Fruit fly (Drosophila melanogaster) whole organism, prepupa: ENCODE data around the gene Cul3.

ENCODE experiments used
- Blimp-1 ChIP-seq: fragments of 200-800 bp; sonication (Bioruptor generic); optimal IDR thresholded peaks from 3 replicates; lab custom pipeline; 2017; ENCODE audit warnings: missing biosample characterization, missing genetic modification characterization, mild to moderate bottlenecking, moderate library complexity, missing genetic modification reagents
- CG11294 ChIP-seq: fragments of 200-800 bp; sonication (Bioruptor generic); IDR thresholded peaks from 2 replicates; pipeline ENCODE4 v1.3.6; 2022; ENCODE audit warnings: missing biosample characterization, missing genetic modification characterization
- CG11762 ChIP-seq: fragments of 200-800 bp; sonication (Bioruptor generic); optimal IDR thresholded peaks from 3 replicates; lab custom pipeline; 2016; ENCODE audit warnings: missing biosample characterization, missing genetic modification characterization; ENCODE audit not compliant: insufficient read depth
- CG11902 ChIP-seq: fragments of 200-800 bp; sonication (Bioruptor generic); optimal IDR thresholded peaks from 3 replicates; lab custom pipeline; 2016; ENCODE audit warnings: missing biosample characterization, missing genetic modification characterization
- CG15336 ChIP-seq: fragments of 200-800 bp; sonication (Bioruptor generic); IDR thresholded peaks from 2 replicates; pipeline ENCODE4 v1.3.6; 2022; ENCODE audit warnings: missing biosample characterization, missing genetic modification characterization
- CG16779 ChIP-seq: fragments of 200-800 bp; sonication (Bioruptor generic); optimal IDR thresholded peaks from 3 replicates; lab custom pipeline; 2017; ENCODE audit warnings: missing biosample characterization, mild to moderate bottlenecking, missing genetic modification characterization
- CG3032 ChIP-seq: fragments of 200-800 bp; optimal IDR thresholded peaks from 2 replicates; lab custom pipeline; 2019; ENCODE audit warnings: missing biosample characterization, mild to moderate bottlenecking, missing genetic modification characterization, moderate library complexity
- CG3919 ChIP-seq: fragments of 200-800 bp; sonication (Bioruptor generic); optimal IDR thresholded peaks from 3 replicates; lab custom pipeline; 2016; ENCODE audit warnings: missing biosample characterization, missing genetic modification characterization
- CG4318 ChIP-seq: fragments of 200-800 bp; sonication (Bioruptor generic); optimal IDR thresholded peaks from 3 replicates; lab custom pipeline; 2017; ENCODE audit warnings: missing biosample characterization, mild to moderate bottlenecking, missing genetic modification characterization
- CG6276 ChIP-seq: fragments of 200-800 bp; sonication (Bioruptor generic); optimal IDR thresholded peaks from 2 replicates; lab custom pipeline; 2017; ENCODE audit warnings: missing biosample characterization, mild to moderate bottlenecking, missing genetic modification characterization
- CG8119 ChIP-seq: fragments of 200-800 bp; sonication (Bioruptor generic); IDR thresholded peaks from 3 replicates; pipeline ENCODE4 v1.3.6; 2022; ENCODE audit warnings: missing biosample characterization, missing genetic modification characterization
- CG8319 ChIP-seq: fragments of 200-800 bp; sonication (Bioruptor generic); optimal IDR thresholded peaks from 3 replicates; lab custom pipeline; 2016; ENCODE audit warnings: missing biosample characterization, missing genetic modification characterization
- CG8632 ChIP-seq: fragments of 200-800 bp; sonication (Bioruptor generic); optimal IDR thresholded peaks from 3 replicates; lab custom pipeline; 2016; ENCODE audit warnings: missing biosample characterization, missing genetic modification characterization
- Eip78C ChIP-seq: fragments of 200-800 bp; sonication (Bioruptor generic); peaks from one replicate; lab custom pipeline; 2016; ENCODE audit warnings: missing biosample characterization, missing genetic modification characterization
- Eip93F ChIP-seq: fragments of 200-800 bp; sonication (Bioruptor generic); optimal IDR thresholded peaks from 2 replicates; lab custom pipeline; 2016; ENCODE audit warnings: missing biosample characterization, mild to moderate bottlenecking, missing genetic modification characterization
- Hr38 ChIP-seq: sonication (Bioruptor generic); optimal IDR thresholded peaks from 2 replicates; lab custom pipeline; 2016; ENCODE audit warnings: missing biosample characterization, missing genetic modification characterization
- Hr39 ChIP-seq: fragments of 200-800 bp; sonication (Bioruptor generic); optimal IDR thresholded peaks from 2 replicates; lab custom pipeline; 2016; ENCODE audit warnings: missing biosample characterization, missing genetic modification characterization
- Lpt ChIP-seq: fragments of 200-800 bp; sonication (Bioruptor generic); optimal IDR thresholded peaks from 3 replicates; lab custom pipeline; 2016; ENCODE audit warnings: missing biosample characterization, missing genetic modification characterization
- OdsH ChIP-seq: fragments of 200-800 bp; sonication (Bioruptor generic); optimal IDR thresholded peaks from 3 replicates; lab custom pipeline; 2016; ENCODE audit warnings: missing biosample characterization, missing genetic modification characterization
- Smox ChIP-seq: fragments of 200-800 bp; sonication (Bioruptor generic); optimal IDR thresholded peaks from 3 replicates; lab custom pipeline; 2016; ENCODE audit warnings: missing biosample characterization, missing genetic modification characterization
- Sox14 ChIP-seq: fragments of 200-800 bp; sonication (Bioruptor generic); optimal IDR thresholded peaks from 3 replicates; lab custom pipeline; 2016; ENCODE audit warnings: missing biosample characterization, missing genetic modification characterization
- achi ChIP-seq: fragments of 200-800 bp; sonication (Bioruptor generic); optimal IDR thresholded peaks from 3 replicates; lab custom pipeline; 2016; ENCODE audit warnings: missing biosample characterization, missing genetic modification characterization
- cyc ChIP-seq: fragments of 200-800 bp; sonication (Bioruptor generic); optimal IDR thresholded peaks from 3 replicates; lab custom pipeline; 2016; ENCODE audit warnings: missing biosample characterization, missing genetic modification characterization
- dac ChIP-seq: fragments of 200-800 bp; sonication (Bioruptor generic); optimal IDR thresholded peaks from 2 replicates; lab custom pipeline; 2017; ENCODE audit warnings: missing biosample characterization, mild to moderate bottlenecking, missing genetic modification characterization
- esn ChIP-seq: fragments of 200-800 bp; sonication (Bioruptor generic); optimal IDR thresholded peaks from 2 replicates; lab custom pipeline; 2016; ENCODE audit warnings: missing biosample characterization, mild to moderate bottlenecking, missing genetic modification characterization, moderate library complexity
- fd59A ChIP-seq: fragments of 200-800 bp; sonication (Bioruptor generic); optimal IDR thresholded peaks from 2 replicates; lab custom pipeline; 2017; ENCODE audit warnings: missing biosample characterization, mild to moderate bottlenecking, missing genetic modification characterization, missing genetic modification reagents
- fkh ChIP-seq: fragments of 200-800 bp; sonication (Bioruptor generic); optimal IDR thresholded peaks from 3 replicates; lab custom pipeline; 2017; ENCODE audit warnings: missing biosample characterization, mild to moderate bottlenecking, missing genetic modification characterization, moderate library complexity
- lz ChIP-seq: fragments of 200-800 bp; sonication (Bioruptor generic); optimal IDR thresholded peaks from 3 replicates; lab custom pipeline; 2016; ENCODE audit warnings: missing biosample characterization, missing genetic modification characterization
- net ChIP-seq: fragments of 200-800 bp; sonication (Bioruptor generic); optimal IDR thresholded peaks from 3 replicates; lab custom pipeline; 2016; ENCODE audit warnings: missing biosample characterization, missing genetic modification characterization
- salr ChIP-seq, 2 experiments: fragments of 200-800 bp; sonication (Bioruptor generic); optimal IDR thresholded peaks; 3 replicates each; lab custom pipeline; 2016 to 2018; ENCODE audit warnings: missing biosample characterization in 2 of 2, missing genetic modification characterization in 2 of 2, mild to moderate bottlenecking in 1 of 2
- ss ChIP-seq, 2 experiments: fragments of 200-800 bp; sonication (Bioruptor generic); optimal IDR thresholded peaks; 2 replicates in 1 of 2; 3 replicates in 1 of 2; lab custom pipeline; 2017 to 2018; ENCODE audit warnings: mild to moderate bottlenecking in 2 of 2, missing biosample characterization in 2 of 2, missing genetic modification characterization in 2 of 2, moderate library complexity in 1 of 2
- svp ChIP-seq: fragments of 200-800 bp; sonication (Bioruptor generic); peaks from one replicate; lab custom pipeline; 2016; ENCODE audit warnings: missing biosample characterization, missing genetic modification characterization
- topi ChIP-seq: fragments of 200-800 bp; sonication (Bioruptor generic); optimal IDR thresholded peaks from 3 replicates; lab custom pipeline; 2016; ENCODE audit warnings: missing biosample characterization, missing genetic modification characterization
- vri ChIP-seq: fragments of 200-800 bp; sonication (Bioruptor generic); optimal IDR thresholded peaks from 3 replicates; lab custom pipeline; 2016; ENCODE audit warnings: missing biosample characterization, mild to moderate bottlenecking, missing genetic modification characterization

The Cul3 gene

dm6 chr2L:15321408-15321807 is 49.6 kb upstream of the Cul3 start (continued):
- TF ChIP-seq CG15336 (GFP tag; lab: Robert Waterston, UW): peak; percentile 69

DNA sequence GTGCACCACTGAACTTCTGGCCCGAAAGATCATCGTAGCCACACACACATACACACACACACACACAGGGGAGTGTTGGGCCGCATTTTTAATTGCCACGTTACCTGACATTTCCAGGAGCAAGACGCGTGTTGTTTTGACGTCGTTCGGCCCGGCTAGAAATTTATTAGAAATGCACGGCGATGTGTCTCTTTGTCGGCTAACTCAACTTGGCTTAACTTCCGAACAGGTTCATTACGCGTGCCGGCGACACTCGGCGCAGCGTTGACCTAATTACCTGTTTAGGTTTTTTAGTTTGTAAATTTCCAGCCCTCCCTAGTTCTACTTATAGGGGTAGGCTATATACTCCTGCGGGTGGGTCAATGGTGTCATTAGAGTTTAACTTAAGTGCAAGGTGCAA is 48.0 kb upstream of the Cul3 start:
- TF ChIP-seq net (GFP tag; lab: Kevin White, UChicago) (no peak), CG16779 (tag; lab: Kevin White, UChicago) (no peak), esn (GFP tag; lab: Kevin White, UChicago) (no peak), CG8632 (GFP tag; lab: Kevin White, UChicago) (no peak), achi (GFP tag; lab: Kevin White, UChicago) (no peak), fkh (GFP tag; lab: Kevin White, UChicago) (no peak), ss (GFP tag; optimal IDR thresholded peaks at IDR 0.05; lab: Kevin White, UChicago) (no peak), topi (GFP tag; lab: Kevin White, UChicago) (no peak), OdsH (GFP tag; lab: Kevin White, UChicago) (no peak), Eip78C (no peak)
- TF ChIP-seq, all 60 proteins: peak for 0

DNA sequence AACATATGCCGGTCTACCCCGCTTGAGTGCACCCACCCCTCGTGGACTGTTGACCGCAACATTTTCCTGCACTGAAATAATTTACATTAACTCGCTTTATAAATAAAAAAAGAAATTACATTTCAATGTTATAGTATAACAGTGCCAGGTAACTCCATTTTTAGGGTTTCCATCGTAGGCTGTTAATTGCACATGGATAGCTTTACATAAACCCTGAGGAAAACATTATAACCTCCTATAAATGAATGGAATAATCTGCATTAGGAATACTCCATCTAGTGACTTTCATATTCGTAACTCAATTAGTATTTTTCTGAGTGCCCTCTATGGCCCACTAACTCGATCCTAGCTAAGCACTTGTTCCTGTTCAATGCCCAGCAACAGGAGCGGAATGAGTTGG is 47.4 kb upstream of the Cul3 start:
- TF ChIP-seq topi (GFP tag; lab: Kevin White, UChicago) (no peak), fd59A (GFP tag; lab: Kevin White, UChicago) (no peak), Lpt (GFP tag; lab: Kevin White, UChicago) (no peak), CG11902 (GFP tag; lab: Kevin White, UChicago) (no peak), Eip93F (no peak), CG8319 (GFP tag; lab: Kevin White, UChicago) (no peak), Sox14 (GFP tag; lab: Kevin White, UChicago) (no peak), CG6276 (no peak), svp (GFP tag; lab: Kevin White, UChicago) (no peak), CG11762 (GFP tag; lab: Kevin White, UChicago) (no peak), salr (GFP tag; optimal IDR thresholded peaks at IDR 0.05; lab: Kevin White, UChicago) (no peak), Hr38 (GFP tag; lab: Kevin White, UChicago) (no peak), ss (GFP tag; optimal IDR thresholded peaks at IDR 0.05; lab: Kevin White, UChicago) (no peak), net (GFP tag; lab: Kevin White, UChicago) (no peak), vri (GFP tag; lab: Kevin White, UChicago) (no peak), dac (no peak), CG3032 (tag; lab: Kevin White, UChicago) (no peak), CG4318 (GFP tag; lab: Kevin White, UChicago) (no peak), achi (GFP tag; lab: Kevin White, UChicago) (no peak)

DNA sequence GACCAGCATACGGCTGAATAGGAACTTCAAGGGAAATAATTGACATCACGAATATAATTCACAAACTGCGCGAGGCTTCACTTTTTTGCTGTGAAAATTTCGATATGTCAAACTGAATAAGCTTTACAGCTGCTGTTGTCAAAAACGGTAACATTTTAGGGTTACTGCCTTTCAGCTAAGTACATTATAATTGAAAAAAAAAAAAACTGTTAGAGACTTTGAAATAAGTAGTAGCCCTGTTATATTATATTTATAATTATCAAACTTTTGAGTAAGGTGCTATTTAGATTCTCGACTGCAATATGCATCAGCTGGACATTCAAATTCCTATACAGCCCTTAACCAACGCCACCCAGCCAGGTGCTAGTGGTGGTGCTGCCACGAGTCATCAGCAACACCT is 47.0 kb upstream of the Cul3 start, which contains the start of gene nht:
Gene nht (minus strand): TSS at position 101 of the 400 bp plus-strand sequence.
- TF ChIP-seq CG3919 (GFP tag; lab: Kevin White, UChicago) (no peak), Smox (GFP tag; lab: Kevin White, UChicago) (no peak), ss (GFP tag; optimal IDR thresholded peaks at IDR 0.05; lab: Kevin White, UChicago) (no peak), CG8119 (GFP tag; lab: Robert Waterston, UW) (no peak), cyc (GFP tag; lab: Kevin White, UChicago) (no peak), CG11294 (GFP tag; lab: Robert Waterston, UW) (no peak), Blimp-1 (no peak), salr (GFP tag; optimal IDR thresholded peaks at IDR 0.05; lab: Kevin White, UChicago) (no peak), net (GFP tag; lab: Kevin White, UChicago) (no peak), lz (GFP tag; lab: Kevin White, UChicago) (no peak)

- TF ChIP-seq Eip78C: peak; percentile 53
- TF ChIP-seq Eip93F: no peak
- TF ChIP-seq Hr39: no peak
Observed at dm6 chr2L:15316410-15316809, 44.6 kb upstream of the Cul3 start.
